Worm (Caenorhabditis elegans): ENCODE results near the gene Y62E10A.20.

Y62E10A.20 gene

ce11 chrIV:13386043-13386442 lies at the start of gene Y62E10A.20, which contains the start of the genes Y62E10A.23 and mdt-9:
Gene Y62E10A.20, minus strand, starts transcription at chrIV:13386091.
Gene Y62E10A.23, plus strand, starts transcription at chrIV:13386324.
Gene mdt-9, plus strand, starts transcription at chrIV:13386380.
- no peak for TF ChIP-seq D1046.2 (GFP tag; IDR thresholded peaks at IDR 0.05)
- TF ChIP-seq spr-3 (GFP tag; optimal IDR thresholded peaks at IDR 0.05), result no peak
- TF ChIP-seq nhr-11 (tag; optimal IDR thresholded peaks at IDR 0.05), result no peak
- TF ChIP-seq F49E8.2 (tag; optimal IDR thresholded peaks at IDR 0.05; ENCODE audit: borderline replicate concordance), result no peak
- no peak for TF ChIP-seq Y75B8A.6 (GFP tag; IDR thresholded peaks at IDR 0.05)
- TF ChIP-seq hif-1 (tag; optimal IDR thresholded peaks at IDR 0.05), result peak in 1 of 2 experiments; percentile 76
- TF ChIP-seq dmd-6 (GFP tag; IDR thresholded peaks at IDR 0.05), result no peak
- no peak for TF ChIP-seq saeg-2 (GFP tag; IDR thresholded peaks at IDR 0.05)
- no peak for TF ChIP-seq fos-1 (tag; optimal IDR thresholded peaks at IDR 0.05)
- TF ChIP-seq F44E2.7 (GFP tag; IDR thresholded peaks at IDR 0.05), result no peak
- no peak for TF ChIP-seq snpc-4 (tag; optimal IDR thresholded peaks at IDR 0.05)
- TF ChIP-seq aha-1 (tag), result peak; percentile 96
- 0 out of 2 replicates have a peak, but pooled peaks have one; percentile 46 for TF ChIP-seq T26A8.4 (GFP tag; IDR thresholded peaks at IDR 0.05)
- no peak for TF ChIP-seq unc-39 (tag; optimal IDR thresholded peaks at IDR 0.05)
- TF ChIP-seq spr-1 (tag; optimal IDR thresholded peaks at IDR 0.05), result peak; percentile 0
- no peak for TF ChIP-seq pha-4 (GFP tag; IDR thresholded peaks at IDR 0.05)
- TF ChIP-seq pha-4 (tag; optimal IDR thresholded peaks at IDR 0.05), result peak; percentile 29
- no peak for TF ChIP-seq fkh-10 (GFP tag; optimal IDR thresholded peaks at IDR 0.05)
- no peak for TF ChIP-seq mdt-29 (GFP tag; IDR thresholded peaks at IDR 0.05)
- TF ChIP-seq nhr-111 (GFP tag; optimal IDR thresholded peaks at IDR 0.05), result no peak
- TF ChIP-seq arid-1 (GFP tag; conservative IDR thresholded peaks at IDR 0.05), result 0 out of 2 replicates have a peak, but pooled peaks have one; percentile 48
- no peak for TF ChIP-seq ceh-28 (tag; optimal IDR thresholded peaks at IDR 0.05)
- TF ChIP-seq F37D6.2 (tag; optimal IDR thresholded peaks at IDR 0.05), result peak; percentile 41
- no peak for TF ChIP-seq nhr-237 (tag; optimal IDR thresholded peaks at IDR 0.05)
- no peak for TF ChIP-seq dmd-8 (GFP tag; IDR thresholded peaks at IDR 0.05)
- no peak for TF ChIP-seq ztf-11 (tag; optimal IDR thresholded peaks at IDR 0.05)
- peak; percentile 14; the same call in 1 of the 2 replicates for TF ChIP-seq ctbp-1 (GFP tag; IDR thresholded peaks at IDR 0.05)
- TF ChIP-seq daf-16 (GFP tag; optimal IDR thresholded peaks at IDR 0.05), result no peak
- TF ChIP-seq daf-16 (tag; optimal IDR thresholded peaks at IDR 0.05), result peak; percentile 31
- TF ChIP-seq lir-3 (tag; optimal IDR thresholded peaks at IDR 0.05), result no peak
- no peak for TF ChIP-seq egl-43 (GFP tag; IDR thresholded peaks at IDR 0.05)
- TF ChIP-seq Y5F2A.4 (GFP tag; optimal IDR thresholded peaks at IDR 0.05), result no peak
- TF ChIP-seq ZK337.2 (GFP tag; IDR thresholded peaks at IDR 0.05), result no peak
- TF ChIP-seq daf-8 (GFP tag; IDR thresholded peaks at IDR 0.05), result no peak
- TF ChIP-seq lin-13 (GFP tag; optimal IDR thresholded peaks at IDR 0.05), result peak; percentile 88
- no peak for TF ChIP-seq nhr-10 (tag; optimal IDR thresholded peaks at IDR 0.05)
- TF ChIP-seq mxl-2 (GFP tag; conservative IDR thresholded peaks at IDR 0.05), result no peak
- TF ChIP-seq R02D3.7 (tag; optimal IDR thresholded peaks at IDR 0.05), result no peak
- peak; percentile 20 for TF ChIP-seq ama-1 (optimal IDR thresholded peaks at IDR 0.05)
- TF ChIP-seq nhr-6 (tag; optimal IDR thresholded peaks at IDR 0.05), result peak; percentile 92
- TF ChIP-seq hlh-11 (tag; optimal IDR thresholded peaks at IDR 0.05), result no peak
- TF ChIP-seq lin-1 (GFP tag; IDR thresholded peaks at IDR 0.05), result no peak
- TF ChIP-seq cey-2 (tag; optimal IDR thresholded peaks at IDR 0.05; ENCODE audit: borderline replicate concordance, insufficient read depth), result no peak
- no peak for TF ChIP-seq ceh-62 (tag; optimal IDR thresholded peaks at IDR 0.05)
- TF ChIP-seq daf-12 (tag; optimal IDR thresholded peaks at IDR 0.05), result no peak
- TF ChIP-seq F26F4.8 (GFP tag; conservative IDR thresholded peaks at IDR 0.05), result no peak
- TF ChIP-seq attf-4 (tag; optimal IDR thresholded peaks at IDR 0.05), result no peak
- TF ChIP-seq sdz-12 (GFP tag; optimal IDR thresholded peaks at IDR 0.05), result no peak
- no peak for TF ChIP-seq ceh-82 (tag; optimal IDR thresholded peaks at IDR 0.05)
- no peak for TF ChIP-seq ces-1 (GFP tag; optimal IDR thresholded peaks at IDR 0.05)
- peak; percentile 86 for TF ChIP-seq mep-1 (tag; optimal IDR thresholded peaks at IDR 0.05)
- no peak for TF ChIP-seq F10B5.3 (tag; optimal IDR thresholded peaks at IDR 0.05)
- TF ChIP-seq vab-7 (GFP tag; IDR thresholded peaks at IDR 0.05), result no peak
- no peak for TF ChIP-seq tra-1 (GFP tag; IDR thresholded peaks at IDR 0.05)

Measured in whole organism, L4 larva.